Worm (Caenorhabditis elegans): Measurements from ENCODE around the gene lsm-3.

ce11 chrIV:13392230-13392629 is 5.2 kb downstream of the lsm-3 start:
- TF ChIP-seq Y53G8AR.9 (GFP tag; conservative IDR thresholded peaks at IDR 0.05) (no peak), nhr-179 (tag; optimal IDR thresholded peaks at IDR 0.05) (no peak), let-526 (GFP tag; IDR thresholded peaks at IDR 0.05) (no peak), B0035.1 (tag; optimal IDR thresholded peaks at IDR 0.05) (no peak), lin-26 (GFP tag; IDR thresholded peaks at IDR 0.05) (no peak)
